Fruit fly (Drosophila melanogaster) whole organism, embryonic: ENCODE measurements around the gene CG8119.

Experiments
- ATbp ChIP-seq: fragments of 200-800 bp; sonication (Bioruptor generic); optimal IDR thresholded peaks from 2 replicates; lab custom pipeline; 2017; ENCODE audit warnings: missing biosample characterization, mild to moderate bottlenecking, missing genetic modification characterization, missing genetic modification reagents
- Atf3 ChIP-seq: fragments of 200-800 bp; sonication (Bioruptor generic); optimal IDR thresholded peaks from 3 replicates; lab custom pipeline; 2016; ENCODE audit warnings: missing biosample characterization, missing genetic modification characterization
- Atf6 ChIP-seq: fragments of 200-800 bp; sonication (Bioruptor generic); IDR thresholded peaks from 2 replicates; pipeline ENCODE4 v1.3.6; 2022; ENCODE audit warnings: missing biosample characterization, missing genetic modification characterization
- Blimp-1 ChIP-seq: fragments of 200-800 bp; sonication (Bioruptor generic); optimal IDR thresholded peaks from 3 replicates; lab custom pipeline; 2018; ENCODE audit warnings: missing biosample characterization, missing genetic modification characterization, mild to moderate bottlenecking, moderate library complexity, missing genetic modification reagents
- C15 ChIP-seq: fragments of 200-800 bp; sonication (Bioruptor generic); IDR thresholded peaks from 3 replicates; pipeline ENCODE4 v1.3.6; 2022; ENCODE audit warnings: missing biosample characterization, missing genetic modification characterization
- CG10274 ChIP-seq: fragments of 200-800 bp; sonication (Bioruptor generic); optimal IDR thresholded peaks from 3 replicates; lab custom pipeline; 2017; ENCODE audit warnings: missing biosample characterization, mild to moderate bottlenecking, missing genetic modification characterization
- CG10321 ChIP-seq: fragments of 200-800 bp; sonication (Bioruptor generic); IDR thresholded peaks from 2 replicates; pipeline ENCODE4 v1.3.6; 2022; ENCODE audit warnings: missing biosample characterization, missing genetic modification characterization
- CG10654 ChIP-seq: fragments of 200-800 bp; sonication (Bioruptor generic); optimal IDR thresholded peaks from 2 replicates; lab custom pipeline; 2016; ENCODE audit warnings: missing biosample characterization, missing genetic modification characterization
- CG13123 ChIP-seq: fragments of 200-800 bp; sonication (Bioruptor generic); optimal IDR thresholded peaks from 2 replicates; lab custom pipeline; 2016; ENCODE audit warnings: missing biosample characterization, missing genetic modification characterization
- CG13296 ChIP-seq: fragments of 200-800 bp; sonication (Bioruptor generic); optimal IDR thresholded peaks from 3 replicates; lab custom pipeline; 2018; ENCODE audit warnings: missing biosample characterization, mild to moderate bottlenecking, missing genetic modification characterization
- CG13424 ChIP-seq: fragments of 200-800 bp; sonication (Bioruptor generic); optimal IDR thresholded peaks from 2 replicates; lab custom pipeline; 2019; ENCODE audit warnings: missing biosample characterization, mild to moderate bottlenecking, missing genetic modification characterization, moderate library complexity
- CG15269 ChIP-seq: fragments of 200-800 bp; sonication (Bioruptor generic); optimal IDR thresholded peaks from 2 replicates; lab custom pipeline; 2018; ENCODE audit warnings: missing biosample characterization, mild to moderate bottlenecking, missing genetic modification characterization, moderate library complexity
- CG18619 ChIP-seq: fragments of 200-800 bp; sonication (Bioruptor generic); optimal IDR thresholded peaks from 3 replicates; lab custom pipeline; 2017; ENCODE audit warnings: missing biosample characterization, mild to moderate bottlenecking, missing genetic modification characterization
- CG2129 ChIP-seq: fragments of 200-800 bp; sonication (Bioruptor generic); IDR thresholded peaks from 2 replicates; pipeline ENCODE4 v1.3.6; 2022; ENCODE audit warnings: missing biosample characterization, missing genetic modification characterization; ENCODE audit not compliant: partially characterized antibody
- CG7271 ChIP-seq: fragments of 200-800 bp; sonication (Bioruptor generic); optimal IDR thresholded peaks from 2 replicates; lab custom pipeline; 2018; ENCODE audit warnings: missing biosample characterization, mild to moderate bottlenecking, missing genetic modification characterization, moderate library complexity
- CG7372 ChIP-seq: fragments of 200-800 bp; sonication (Bioruptor generic); IDR thresholded peaks from 2 replicates; pipeline ENCODE4 v1.3.6; 2022; ENCODE audit warnings: missing biosample characterization, missing genetic modification characterization
- CG7556 ChIP-seq: fragments of 200-800 bp; sonication (Bioruptor generic); optimal IDR thresholded peaks from 2 replicates; lab custom pipeline; 2017; ENCODE audit warnings: missing biosample characterization, mild to moderate bottlenecking, missing genetic modification characterization
- CG7786 ChIP-seq: fragments of 200-800 bp; sonication (Bioruptor generic); optimal IDR thresholded peaks from 2 replicates; lab custom pipeline; 2016; ENCODE audit warnings: missing biosample characterization, missing genetic modification characterization
- CG9609 ChIP-seq: fragments of 200-800 bp; sonication (Bioruptor generic); optimal IDR thresholded peaks from 3 replicates; lab custom pipeline; 2016; ENCODE audit warnings: missing biosample characterization, missing genetic modification characterization
- CG9817 ChIP-seq: fragments of 200-800 bp; sonication (Bioruptor generic); optimal IDR thresholded peaks from 2 replicates; lab custom pipeline; 2018; ENCODE audit warnings: missing biosample characterization, mild to moderate bottlenecking, missing genetic modification characterization, moderate library complexity
- CHES-1-like ChIP-seq: fragments of 200-800 bp; sonication (Bioruptor generic); optimal IDR thresholded peaks from 2 replicates; lab custom pipeline; 2016; ENCODE audit warnings: missing biosample characterization, missing genetic modification characterization
- Camta ChIP-seq: fragments of 200-800 bp; sonication (Bioruptor generic); optimal IDR thresholded peaks from 2 replicates; lab custom pipeline; 2016; ENCODE audit warnings: missing biosample characterization, missing genetic modification characterization
- D ChIP-seq, 2 experiments: fragments of 200-800 bp in 1 of 2; fragments of >200 bp in 1 of 2; sonication (Bioruptor generic) in 1 of 2; optimal IDR thresholded peaks; 2 replicates in 1 of 2; 3 replicates in 1 of 2; lab custom pipeline; 2017; ENCODE audit warnings: mild to moderate bottlenecking in 1 of 2, missing biosample characterization in 1 of 2, missing genetic modification characterization in 1 of 2, missing genetic modification reagents in 1 of 2
- Dfd ChIP-seq, 2 experiments: fragments of >200 bp; optimal IDR thresholded peaks; 2 replicates each; lab custom pipeline; 2017; ENCODE audit warnings: missing biosample characterization in 2 of 2, missing genetic modification characterization in 2 of 2
- Dip3 ChIP-seq: fragments of 200-800 bp; sonication (Bioruptor generic); optimal IDR thresholded peaks from 3 replicates; lab custom pipeline; 2016; ENCODE audit warnings: missing biosample characterization, missing genetic modification characterization
- Fer3 ChIP-seq: fragments of 200-800 bp; sonication (Bioruptor generic); optimal IDR thresholded peaks from 2 replicates; lab custom pipeline; 2018; ENCODE audit warnings: missing biosample characterization, mild to moderate bottlenecking, missing genetic modification characterization, moderate library complexity
- H2.0 ChIP-seq: fragments of 200-800 bp; sonication (Bioruptor generic); IDR thresholded peaks from 2 replicates; pipeline ENCODE4 v1.3.6; 2022; ENCODE audit warnings: missing biosample characterization, missing genetic modification characterization
- Hmx ChIP-seq: fragments of 200-800 bp; sonication (Bioruptor generic); optimal IDR thresholded peaks from 2 replicates; lab custom pipeline; 2016; ENCODE audit warnings: missing biosample characterization, missing genetic modification characterization
- Oli ChIP-seq: fragments of 200-800 bp; sonication (Bioruptor generic); optimal IDR thresholded peaks from 2 replicates; lab custom pipeline; 2018; ENCODE audit warnings: missing biosample characterization, mild to moderate bottlenecking, missing genetic modification characterization, moderate library complexity
- Poxn ChIP-seq: fragments of 200-800 bp; sonication (Bioruptor generic); IDR thresholded peaks from 2 replicates; pipeline ENCODE4 v1.3.6; 2022; ENCODE audit warnings: missing biosample characterization, missing genetic modification characterization
- Rfx ChIP-seq: fragments of 200-800 bp; sonication (Bioruptor generic); IDR thresholded peaks from 2 replicates; pipeline ENCODE4 v1.3.6; 2022; ENCODE audit warnings: missing biosample characterization, missing genetic modification characterization
- Ssrp ChIP-seq: fragments of 200-800 bp; sonication (Bioruptor generic); optimal IDR thresholded peaks from 2 replicates; lab custom pipeline; 2018; ENCODE audit warnings: missing biosample characterization, mild to moderate bottlenecking, missing genetic modification characterization, moderate library complexity
- TFAM ChIP-seq: fragments of 200-800 bp; sonication (Bioruptor generic); optimal IDR thresholded peaks from 2 replicates; lab custom pipeline; 2017; ENCODE audit warnings: missing biosample characterization, missing genetic modification characterization, inconsistent platforms
- Tbp ChIP-seq: fragments of >200 bp; optimal IDR thresholded peaks from 2 replicates; lab custom pipeline; 2018; ENCODE audit warnings: missing biosample characterization, missing genetic modification characterization
- Usf ChIP-seq: fragments of 200-800 bp; sonication (Bioruptor generic); optimal IDR thresholded peaks from 2 replicates; lab custom pipeline; 2017; ENCODE audit warnings: missing genotype, missing biosample characterization, missing genetic modification characterization
- abd-A ChIP-seq: fragments of 200-800 bp; sonication (Bioruptor generic); optimal IDR thresholded peaks from 3 replicates; lab custom pipeline; 2019; ENCODE audit warnings: missing biosample characterization, mild to moderate bottlenecking, missing genetic modification characterization, moderate library complexity
- cato ChIP-seq: fragments of 200-800 bp; sonication (Bioruptor generic); optimal IDR thresholded peaks from 2 replicates; lab custom pipeline; 2016; ENCODE audit warnings: missing biosample characterization, missing genetic modification characterization, borderline replicate concordance
- ci ChIP-seq: fragments of 200-800 bp; sonication (Bioruptor generic); IDR thresholded peaks from 3 replicates; pipeline ENCODE4 v1.3.6; 2022; ENCODE audit warnings: missing biosample characterization, missing genetic modification characterization
- dmrt11E ChIP-seq: fragments of 200-800 bp; sonication (Bioruptor generic); optimal IDR thresholded peaks from 3 replicates; lab custom pipeline; 2018; ENCODE audit warnings: missing biosample characterization, mild to moderate bottlenecking, missing genetic modification characterization, moderate library complexity
- fd96Cb ChIP-seq: fragments of 200-800 bp; sonication (Bioruptor generic); optimal IDR thresholded peaks from 2 replicates; lab custom pipeline; 2018; ENCODE audit warnings: missing biosample characterization, mild to moderate bottlenecking, missing genetic modification characterization, moderate library complexity
- grau ChIP-seq: fragments of 200-800 bp; optimal IDR thresholded peaks from 3 replicates; lab custom pipeline; 2019; ENCODE audit warnings: missing biosample characterization, mild to moderate bottlenecking, missing genetic modification characterization, moderate library complexity
- otp ChIP-seq: fragments of 200-800 bp; sonication (Bioruptor generic); IDR thresholded peaks from 3 replicates; pipeline ENCODE4, ENCODE4 v1.3.6; 2022; ENCODE audit warnings: missing biosample characterization, missing genetic modification characterization
- pan ChIP-seq, 4 experiments: fragments of >200 bp in 3 of 4; fragments of 200-800 bp in 1 of 4; sonication (Bioruptor generic) in 1 of 4; optimal IDR thresholded peaks in 3 of 4; IDR thresholded peaks in 1 of 4; 2 replicates each; pipeline versions ENCODE4 v1.3.6 to Lab custom; 2017 to 2022; ENCODE audit warnings: missing biosample characterization in 2 of 4, missing genetic modification characterization in 2 of 4, mixed read lengths in 1 of 4
- pita ChIP-seq: fragments of 200-800 bp; sonication (Bioruptor generic); optimal IDR thresholded peaks from 2 replicates; lab custom pipeline; 2017; ENCODE audit warnings: missing biosample characterization, mild to moderate bottlenecking, missing genetic modification characterization
- schlank ChIP-seq: fragments of 200-800 bp; sonication (Bioruptor generic); optimal IDR thresholded peaks from 2 replicates; lab custom pipeline; 2018; ENCODE audit warnings: missing biosample characterization, mild to moderate bottlenecking, missing genetic modification characterization
- sens ChIP-seq: fragments of 200-800 bp; sonication (Bioruptor generic); peaks from one replicate; lab custom pipeline; 2016; ENCODE audit warnings: missing biosample characterization, missing genetic modification characterization
- sob ChIP-seq: fragments of 200-800 bp; sonication (Bioruptor generic); IDR thresholded peaks from 2 replicates; pipeline ENCODE4 v1.3.6; 2022; ENCODE audit warnings: missing biosample characterization, missing genetic modification characterization
- tin ChIP-seq: fragments of 200-800 bp; sonication (Bioruptor generic); optimal IDR thresholded peaks from 3 replicates; lab custom pipeline; 2016; ENCODE audit warnings: missing biosample characterization, missing genetic modification characterization
- unc-4 ChIP-seq: fragments of 200-800 bp; sonication (Bioruptor generic); IDR thresholded peaks from 2 replicates; pipeline ENCODE4 v1.3.6; 2022; ENCODE audit warnings: missing biosample characterization, missing genetic modification characterization; ENCODE audit not compliant: partially characterized antibody
- unpg ChIP-seq: fragments of 200-800 bp; sonication (Bioruptor generic); optimal IDR thresholded peaks from 3 replicates; lab custom pipeline; 2018; ENCODE audit warnings: missing biosample characterization, mild to moderate bottlenecking, missing genetic modification characterization, moderate library complexity

Gene CG8119

dm6 chrX:15639929-15640328 is 22.5 kb upstream of the CG8119 start (continued):
- TF ChIP-seq cato (GFP tag; lab: Kevin White, UChicago) (no peak), CG13123 (GFP tag; lab: Kevin White, UChicago) (no peak), H2.0 (GFP tag; lab: Robert Waterston, UW) (no peak), ATbp (peak; percentile 38), CG10654 (GFP tag; lab: Kevin White, UChicago) (no peak), Dip3 (no peak), tin (GFP tag; lab: Kevin White, UChicago) (no peak), otp (GFP tag; lab: Robert Waterston, UW) (0 out of 3 replicates have a peak, but pooled peaks have one; percentile 46), CG7372 (GFP tag; lab: Robert Waterston, UW) (no peak), sob (GFP tag; lab: Robert Waterston, UW) (0 out of 2 replicates have a peak, but pooled peaks have one; percentile 21), CHES-1-like (GFP tag; lab: Kevin White, UChicago) (no peak), CG10321 (GFP tag; lab: Robert Waterston, UW) (no peak), abd-A (tag; lab: Kevin White, UChicago) (no peak), Poxn (GFP tag; lab: Robert Waterston, UW) (no peak), pita (GFP tag; lab: Kevin White, UChicago) (no peak), CG18619 (GFP tag; lab: Kevin White, UChicago) (no peak), CG2129 (no peak), CG9817 (tag; lab: Kevin White, UChicago) (peak; percentile 3), Ssrp (tag; lab: Kevin White, UChicago) (no peak), CG7271 (tag; lab: Kevin White, UChicago) (no peak), CG9609 (GFP tag; lab: Kevin White, UChicago) (no peak), fd96Cb (tag; lab: Kevin White, UChicago) (no peak), D (optimal IDR thresholded peaks at IDR 0.05; lab: Kevin White, UChicago) (no peak), D (GFP tag; optimal IDR thresholded peaks at IDR 0.05; lab: Kevin White, UChicago) (no peak), pan (optimal IDR thresholded peaks at IDR 0.05; lab: Kevin White, UChicago) (no peak), pan (GFP tag; optimal IDR thresholded peaks at IDR 0.05 in 1 of 2, IDR thresholded peaks at IDR 0.05 in 1 of 2) (no peak), CG13296 (GFP tag; lab: Kevin White, UChicago) (peak; percentile 54), Blimp-1 (GFP tag; lab: Kevin White, UChicago) (peak; percentile 14), CG7786 (GFP tag; lab: Kevin White, UChicago) (no peak), Tbp (GFP tag; lab: Kevin White, UChicago) (no peak), CG10274 (GFP tag; lab: Kevin White, UChicago) (no peak), Rfx (GFP tag; lab: Robert Waterston, UW) (no peak; the same call in 1 of the 2 replicates), schlank (no peak), Atf3 (no peak), C15 (GFP tag; lab: Robert Waterston, UW) (no peak), Fer3 (tag; lab: Kevin White, UChicago) (peak; percentile 28), Dfd (GFP tag; optimal IDR thresholded peaks at IDR 0.05; lab: Kevin White, UChicago) (no peak), dmrt11E (tag; lab: Kevin White, UChicago) (no peak), Atf6 (GFP tag; lab: Robert Waterston, UW) (peak; percentile 43; the same call in 1 of the 2 replicates), Camta (GFP tag; lab: Kevin White, UChicago) (no peak), CG7556 (GFP tag; lab: Kevin White, UChicago) (no peak), TFAM (GFP tag; lab: Kevin White, UChicago) (no peak), Usf (no peak), CG13424 (tag; lab: Kevin White, UChicago) (peak; percentile 8), unc-4 (no peak), unpg (GFP tag; lab: Kevin White, UChicago) (peak; percentile 15), CG15269 (tag; lab: Kevin White, UChicago) (peak; percentile 40), sens (GFP tag; lab: Kevin White, UChicago) (peak; percentile 59), ci (no peak), Oli (tag; lab: Kevin White, UChicago) (no peak), grau (tag; lab: Kevin White, UChicago) (no peak), Hmx (no peak)
